Fruit fly (Drosophila melanogaster) whole organism, wandering third instar larva: Measurements from ENCODE around the gene CG5199.

ENCODE experiments used
- Abd-B ChIP-seq: fragments of >200 bp; optimal IDR thresholded peaks from 2 replicates; lab custom pipeline; 2017; ENCODE audit warnings: missing biosample characterization, missing genetic modification characterization
- CG32264 ChIP-seq: fragments of 200-800 bp; sonication (Bioruptor generic); optimal IDR thresholded peaks from 2 replicates; lab custom pipeline; 2016; ENCODE audit warnings: missing biosample characterization, missing genetic modification characterization
- CG9705 ChIP-seq: fragments of 200-800 bp; sonication (Bioruptor generic); optimal IDR thresholded peaks from 2 replicates; lab custom pipeline; 2018; ENCODE audit warnings: missing biosample characterization, mild to moderate bottlenecking, missing genetic modification characterization
- CrebA ChIP-seq: fragments of 200-800 bp; sonication (Bioruptor generic); optimal IDR thresholded peaks from 2 replicates; lab custom pipeline; 2016; ENCODE audit warnings: missing biosample characterization, mild to moderate bottlenecking, missing genetic modification characterization, borderline replicate concordance
- Dfd ChIP-seq: fragments of >200 bp; optimal IDR thresholded peaks from 2 replicates; lab custom pipeline; 2017; ENCODE audit warnings: missing biosample characterization, missing genetic modification characterization
- Dif ChIP-seq: fragments of 200-275, 200-300 bp; sonication (Bioruptor generic); optimal IDR thresholded peaks from 2 replicates; lab custom pipeline; 2018; ENCODE audit warnings: missing biosample characterization, missing genetic modification characterization; ENCODE audit not compliant: partially characterized antibody
- GATAd ChIP-seq: sonication (Bioruptor generic); optimal IDR thresholded peaks from 2 replicates; lab custom pipeline; 2016; ENCODE audit warnings: missing biosample characterization, missing genetic modification characterization
- HLH106 ChIP-seq: fragments of 200-800 bp; optimal IDR thresholded peaks from 3 replicates; lab custom pipeline; 2019; ENCODE audit warnings: missing biosample characterization, mild to moderate bottlenecking, missing genetic modification characterization, moderate library complexity
- Hnf4 ChIP-seq: fragments of 200-800 bp; sonication (Bioruptor generic); optimal IDR thresholded peaks from 2 replicates; lab custom pipeline; 2016; ENCODE audit warnings: missing biosample characterization, mild to moderate bottlenecking, missing genetic modification characterization
- Hr78 ChIP-seq: fragments of >200 bp; optimal IDR thresholded peaks from 2 replicates; lab custom pipeline; 2017; ENCODE audit warnings: missing biosample characterization, missing genetic modification characterization
- Hr83 ChIP-seq: fragments of 200-300 bp; sonication (Bioruptor generic); optimal IDR thresholded peaks from 2 replicates; lab custom pipeline; 2016; ENCODE audit warnings: missing biosample characterization, mild to moderate bottlenecking, missing genetic modification characterization, moderate library complexity; ENCODE audit not compliant: poor library complexity, severe bottlenecking
- Jra ChIP-seq: sonication (Bioruptor generic); optimal IDR thresholded peaks from 2 replicates; lab custom pipeline; 2016; ENCODE audit warnings: missing biosample characterization, missing genetic modification characterization
- Mio ChIP-seq: sonication (Bioruptor generic); optimal IDR thresholded peaks from 2 replicates; lab custom pipeline; 2016; ENCODE audit warnings: missing biosample characterization, missing genetic modification characterization
- Myc ChIP-seq: fragments of >200 bp; optimal IDR thresholded peaks from 2 replicates; lab custom pipeline; 2017
- N ChIP-seq: fragments of >200 bp; optimal IDR thresholded peaks from 2 replicates; lab custom pipeline; 2018; ENCODE audit warnings: missing biosample characterization, missing external identifiers, missing genetic modification characterization
- OdsH ChIP-seq: fragments of 200-800 bp; sonication (Bioruptor generic); optimal IDR thresholded peaks from 2 replicates; lab custom pipeline; 2016; ENCODE audit warnings: missing biosample characterization, mild to moderate bottlenecking, missing genetic modification characterization
- Rel ChIP-seq, 2 experiments: fragments of 200-800 bp; sonication (Bioruptor generic) in 1 of 2; optimal IDR thresholded peaks; 2 replicates in 1 of 2; 3 replicates in 1 of 2; lab custom pipeline; 2016 to 2019; ENCODE audit warnings: mild to moderate bottlenecking in 2 of 2, missing biosample characterization in 2 of 2, missing genetic modification characterization in 2 of 2, moderate library complexity in 1 of 2
- Sp1 ChIP-seq: fragments of 200-800 bp; sonication (Bioruptor generic); optimal IDR thresholded peaks from 3 replicates; lab custom pipeline; 2019; ENCODE audit warnings: missing biosample characterization, mild to moderate bottlenecking, missing genetic modification characterization, moderate library complexity
- Vsx2 ChIP-seq: fragments of 200-300, 225-300 bp; sonication (Bioruptor generic); optimal IDR thresholded peaks from 2 replicates; lab custom pipeline; 2018; ENCODE audit warnings: missing biosample characterization, missing genetic modification characterization; ENCODE audit not compliant: partially characterized antibody
- br ChIP-seq: fragments of 200-800 bp; sonication (Bioruptor generic); optimal IDR thresholded peaks from 2 replicates; lab custom pipeline; 2016; ENCODE audit warnings: missing biosample characterization, missing genetic modification characterization
- brk ChIP-seq: fragments of 200-800 bp; sonication (Bioruptor generic); optimal IDR thresholded peaks from 2 replicates; lab custom pipeline; 2016; ENCODE audit warnings: missing biosample characterization, mild to moderate bottlenecking, missing genetic modification characterization
- dl ChIP-seq, 2 experiments: fragments of 175-275, 200-275 bp in 1 of 2; fragments of 200-275 bp in 1 of 2; sonication (Bioruptor generic); optimal IDR thresholded peaks; lab custom pipeline; 2018; ENCODE audit warnings: mild to moderate bottlenecking in 2 of 2, missing biosample characterization in 2 of 2, missing genetic modification characterization in 2 of 2, moderate library complexity in 2 of 2; ENCODE audit not compliant: partially characterized antibody in 2 of 2, insufficient read depth in 1 of 2
- dmrt93B ChIP-seq: fragments of 200-800 bp; sonication (Bioruptor generic); optimal IDR thresholded peaks from 2 replicates; lab custom pipeline; 2018; ENCODE audit warnings: missing biosample characterization, mild to moderate bottlenecking, missing genetic modification characterization
- dsf ChIP-seq: sonication (Bioruptor generic); optimal IDR thresholded peaks from 2 replicates; lab custom pipeline; 2016; ENCODE audit warnings: missing biosample characterization, missing genetic modification characterization, borderline replicate concordance
- ey ChIP-seq: fragments of 200-800 bp; sonication (Bioruptor generic); optimal IDR thresholded peaks from 2 replicates; lab custom pipeline; 2016; ENCODE audit warnings: missing biosample characterization, missing genetic modification characterization
- foxo ChIP-seq, 2 experiments: fragments of 200-800 bp; sonication (Bioruptor generic); optimal IDR thresholded peaks; 2 replicates in 1 of 2; 3 replicates in 1 of 2; lab custom pipeline; 2016 to 2017; ENCODE audit warnings: missing biosample characterization in 2 of 2, missing genetic modification characterization in 2 of 2
- fru ChIP-seq: fragments of 200-800 bp; sonication (Bioruptor generic); optimal IDR thresholded peaks from 3 replicates; lab custom pipeline; 2016; ENCODE audit warnings: missing biosample characterization, mild to moderate bottlenecking, missing genetic modification characterization
- h ChIP-seq: fragments of 200-800 bp; sonication (Bioruptor generic); optimal IDR thresholded peaks from 3 replicates; lab custom pipeline; 2016; ENCODE audit warnings: missing biosample characterization, mild to moderate bottlenecking, missing genetic modification characterization
- jim ChIP-seq: fragments of 175-275, 200-325 bp; sonication (Bioruptor generic); optimal IDR thresholded peaks from 2 replicates; lab custom pipeline; 2016; ENCODE audit warnings: missing biosample characterization, mild to moderate bottlenecking, missing genetic modification characterization
- lola ChIP-seq: fragments of >200 bp; optimal IDR thresholded peaks from 2 replicates; lab custom pipeline; 2017; ENCODE audit warnings: missing biosample characterization, missing genetic modification characterization
- pan ChIP-seq: fragments of >200 bp; optimal IDR thresholded peaks from 2 replicates; lab custom pipeline; 2017
- psq ChIP-seq: fragments of 200-800 bp; sonication (Bioruptor generic); optimal IDR thresholded peaks from 3 replicates; lab custom pipeline; 2017; ENCODE audit warnings: missing biosample characterization, mild to moderate bottlenecking, missing genetic modification characterization, moderate library complexity
- rgr ChIP-seq: fragments of 200-800 bp; sonication (Bioruptor generic); optimal IDR thresholded peaks from 3 replicates; lab custom pipeline; 2016; ENCODE audit warnings: missing biosample characterization, mild to moderate bottlenecking, missing genetic modification characterization
- sage ChIP-seq: fragments of 200-800 bp; sonication (Bioruptor generic); optimal IDR thresholded peaks from 2 replicates; lab custom pipeline; 2016; ENCODE audit warnings: missing biosample characterization, mild to moderate bottlenecking, missing genetic modification characterization
- sv ChIP-seq: fragments of 200-800 bp; sonication (Bioruptor generic); optimal IDR thresholded peaks from 3 replicates; lab custom pipeline; 2016; ENCODE audit warnings: missing biosample characterization, missing genetic modification characterization
- tai ChIP-seq: sonication (Bioruptor generic); optimal IDR thresholded peaks from 2 replicates; lab custom pipeline; 2016; ENCODE audit warnings: missing biosample characterization, missing genetic modification characterization
- usp ChIP-seq: fragments of >200 bp; optimal IDR thresholded peaks from 2 replicates; lab custom pipeline; 2017; ENCODE audit warnings: missing biosample characterization, missing genetic modification characterization
- woc ChIP-seq: sonication (Bioruptor generic); optimal IDR thresholded peaks from 2 replicates; lab custom pipeline; 2016; ENCODE audit warnings: missing biosample characterization, mild to moderate bottlenecking, missing genetic modification characterization

CG5199 gene

dm6 chr3L:20493417-20494261, 41.0 kb upstream of the CG5199 start (continued):
- TF ChIP-seq tai (GFP tag; lab: Kevin White, UChicago) = peak; percentile 56
- TF ChIP-seq Myc (lab: Kevin White, UChicago) = no peak
- TF ChIP-seq dmrt93B = peak; percentile 68
- peak; percentile 90 for TF ChIP-seq ey (GFP tag; lab: Kevin White, UChicago)
- TF ChIP-seq foxo (GFP tag; optimal IDR thresholded peaks at IDR 0.05; lab: Kevin White, UChicago) = peak; percentile 27 to 93

dm6 chr3L:20491525-20492132, 39.0 kb upstream of the CG5199 start, which contains the start of gene ND-39:
Gene ND-39 (plus strand): TSS chr3L:20492082.
- no peak for TF ChIP-seq N (GFP tag; lab: Kevin White, UChicago)
- TF ChIP-seq h (GFP tag; lab: Kevin White, UChicago) = peak; percentile 17
- TF ChIP-seq CG9705 (GFP tag; lab: Kevin White, UChicago) = no peak

DNA sequence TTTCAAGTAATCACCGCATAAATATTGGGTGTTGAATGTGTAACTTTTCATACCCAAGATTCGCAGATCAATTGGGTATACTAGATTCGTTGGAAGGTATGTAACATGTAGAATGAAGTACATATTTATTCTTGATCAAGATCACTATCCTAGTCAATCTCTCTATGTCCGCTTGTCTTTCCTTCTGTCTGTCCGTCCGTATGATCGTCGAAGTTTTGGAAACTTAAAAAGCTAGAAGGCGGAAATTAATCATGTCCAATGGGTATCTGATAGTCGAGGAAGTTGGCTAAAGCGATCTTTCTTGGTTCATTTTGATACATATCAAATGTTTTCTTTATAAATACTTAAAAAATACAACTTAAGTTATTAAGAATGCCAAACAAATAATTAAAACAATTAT, 35.0 kb upstream of the CG5199 start:
- TF ChIP-seq CrebA (GFP tag; lab: Kevin White, UChicago) = no peak
- TF ChIP-seq Mio (GFP tag; lab: Kevin White, UChicago) = no peak
- TF ChIP-seq Abd-B (GFP tag; lab: Kevin White, UChicago) = no peak
- no peak for TF ChIP-seq Hr83 (GFP tag; lab: Kevin White, UChicago)
- no peak for TF ChIP-seq woc (GFP tag; lab: Kevin White, UChicago)
- no peak for TF ChIP-seq HLH106 (tag; lab: Kevin White, UChicago)
- TF ChIP-seq tai (GFP tag; lab: Kevin White, UChicago) = no peak

DNA sequence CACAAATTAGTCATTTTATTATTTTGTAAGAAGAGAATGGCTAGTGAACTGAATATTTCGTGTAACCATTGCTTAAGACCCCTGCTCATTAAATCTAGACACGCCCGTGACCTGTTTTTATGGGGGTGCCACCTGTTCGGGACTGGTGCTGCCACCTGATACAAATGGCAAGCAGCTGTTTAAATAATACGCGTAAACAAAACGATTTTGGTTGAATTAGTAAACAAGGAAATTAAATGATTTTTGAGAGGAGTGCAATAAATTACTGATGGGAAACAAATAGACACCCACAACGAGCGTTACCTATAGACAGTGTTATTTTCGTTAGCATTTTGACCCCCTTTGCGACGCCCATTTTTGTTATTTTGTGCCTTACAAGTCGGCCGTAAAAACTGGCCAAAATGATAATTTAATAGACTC, 22.1 kb upstream of the CG5199 start:
- TF ChIP-seq Mio (GFP tag; lab: Kevin White, UChicago) = peak; percentile 2
- TF ChIP-seq dmrt93B = peak; percentile 68
- peak; percentile 83 for TF ChIP-seq fru (GFP tag; lab: Kevin White, UChicago)
- peak; percentile 83 for TF ChIP-seq Jra (GFP tag; lab: Kevin White, UChicago)
- TF ChIP-seq woc (GFP tag; lab: Kevin White, UChicago) = peak; percentile 82
- peak; percentile 92 for TF ChIP-seq rgr (GFP tag; lab: Kevin White, UChicago)
- no peak for TF ChIP-seq pan
- peak; percentile 56 for TF ChIP-seq jim (GFP tag; lab: Kevin White, UChicago)
- TF ChIP-seq Dif (GFP tag; lab: Kevin White, UChicago) = no peak
- peak; percentile 54 to 96 for TF ChIP-seq foxo (GFP tag; optimal IDR thresholded peaks at IDR 0.05; lab: Kevin White, UChicago)
- TF ChIP-seq Myc (lab: Kevin White, UChicago) = no peak
- no peak for TF ChIP-seq N (GFP tag; lab: Kevin White, UChicago)
- no peak for TF ChIP-seq Dfd
- peak; percentile 88 for TF ChIP-seq OdsH
- no peak for TF ChIP-seq lola (GFP tag; lab: Kevin White, UChicago)
- TF ChIP-seq dl (GFP tag; optimal IDR thresholded peaks at IDR 0.05; lab: Kevin White, UChicago; ENCODE audit: insufficient read depth in 1 of 2, partially characterized antibody in 2 of 2) = no peak
- TF ChIP-seq Sp1 (GFP tag; lab: Kevin White, UChicago) = peak; percentile 87
- peak; percentile 93 for TF ChIP-seq Hnf4
- TF ChIP-seq psq (GFP tag; lab: Kevin White, UChicago) = peak; percentile 86
- peak; percentile 67 for TF ChIP-seq CG32264 (GFP tag; lab: Kevin White, UChicago)
- TF ChIP-seq sv (GFP tag; lab: Kevin White, UChicago) = peak; percentile 84
- TF ChIP-seq dsf (GFP tag; lab: Kevin White, UChicago) = peak; percentile 53
- TF ChIP-seq Rel (GFP tag; optimal IDR thresholded peaks at IDR 0.05; lab: Kevin White, UChicago) = peak; percentile 19
- peak; percentile 75 for TF ChIP-seq Rel (tag; optimal IDR thresholded peaks at IDR 0.05; lab: Kevin White, UChicago)
- no peak for TF ChIP-seq Hr78 (GFP tag; lab: Kevin White, UChicago)
- TF ChIP-seq HLH106 (tag; lab: Kevin White, UChicago) = peak; percentile 86
- TF ChIP-seq CrebA (GFP tag; lab: Kevin White, UChicago) = no peak
- peak; percentile 92 for TF ChIP-seq tai (GFP tag; lab: Kevin White, UChicago)
- peak; percentile 85 for TF ChIP-seq ey (GFP tag; lab: Kevin White, UChicago)
- TF ChIP-seq CG9705 (GFP tag; lab: Kevin White, UChicago) = peak; percentile 76
- TF ChIP-seq usp (GFP tag; lab: Kevin White, UChicago) = no peak
- peak; percentile 86 for TF ChIP-seq br
- TF ChIP-seq sage = peak; percentile 71
- TF ChIP-seq Vsx2 = no peak
- peak; percentile 99 for TF ChIP-seq Hr83 (GFP tag; lab: Kevin White, UChicago)
- no peak for TF ChIP-seq Abd-B (GFP tag; lab: Kevin White, UChicago)
- TF ChIP-seq brk (GFP tag; lab: Kevin White, UChicago) = peak; percentile 88
- TF ChIP-seq h (GFP tag; lab: Kevin White, UChicago) = peak; percentile 91
- TF ChIP-seq GATAd (GFP tag; lab: Kevin White, UChicago) = peak; percentile 82
